Worm (Caenorhabditis elegans) whole organism, early embryonic: ENCODE data around the gene abts-4.

Experiments
- B0310.2 ChIP-seq: sonication (generic microtip); optimal IDR thresholded peaks from 2 replicates; lab custom pipeline; 2016; ENCODE audit warnings: mild to moderate bottlenecking, missing genetic modification characterization, missing compliant biosample characterization
- F13C5.2 ChIP-seq: sonication (generic microtip); optimal IDR thresholded peaks from 2 replicates; lab custom pipeline; 2017; ENCODE audit warnings: mild to moderate bottlenecking, missing genetic modification characterization, inconsistent platforms, missing compliant biosample characterization
- aly-1 ChIP-seq: sonication (generic microtip); optimal IDR thresholded peaks from 2 replicates; lab custom pipeline; 2016; ENCODE audit warnings: missing genetic modification characterization, missing compliant biosample characterization
- ama-1 ChIP-seq: fragments of 150-350 bp; optimal IDR thresholded peaks from 2 replicates; lab custom pipeline; 2014
- ceh-13 ChIP-seq: fragments of 200-800 bp; sonication (Bioruptor generic); optimal IDR thresholded peaks from 2 replicates; lab custom pipeline; 2018; ENCODE audit warnings: mild to moderate bottlenecking, missing genetic modification characterization, missing compliant biosample characterization
- ceh-36 ChIP-seq: sonication (generic microtip); optimal IDR thresholded peaks from 2 replicates; lab custom pipeline; 2016; ENCODE audit warnings: missing genetic modification characterization, inconsistent platforms, missing compliant biosample characterization
- ets-7 ChIP-seq: sonication (generic microtip); optimal IDR thresholded peaks from 2 replicates; lab custom pipeline; 2016; ENCODE audit warnings: missing genotype, missing genetic modification characterization, missing compliant biosample characterization
- flt-1 ChIP-seq: fragments of 200-800 bp; sonication (Bioruptor generic); IDR thresholded peaks from 2 replicates; pipeline ENCODE4 v1.3.6; 2022; ENCODE audit warnings: missing genetic modification characterization, missing compliant biosample characterization
- hmbx-1 ChIP-seq: sonication (generic microtip); optimal IDR thresholded peaks from 2 replicates; lab custom pipeline; 2016; ENCODE audit warnings: mild to moderate bottlenecking, missing genetic modification characterization, missing compliant biosample characterization
- hmg-4 ChIP-seq: fragments of 200-800 bp; sonication (Bioruptor generic); optimal IDR thresholded peaks from 2 replicates; lab custom pipeline; 2018; ENCODE audit warnings: mild to moderate bottlenecking, missing genetic modification characterization, missing compliant biosample characterization
- hnd-1 ChIP-seq: sonication (generic microtip); optimal IDR thresholded peaks from 2 replicates; lab custom pipeline; 2016; ENCODE audit warnings: missing genetic modification characterization, missing compliant biosample characterization
- pes-1 ChIP-seq: fragments of 200-800 bp; sonication (Bioruptor generic); IDR thresholded peaks from 2 replicates; pipeline ENCODE4 v1.3.6; 2022; ENCODE audit warnings: missing genetic modification reagents, missing genetic modification characterization, missing compliant biosample characterization
- scrt-1 ChIP-seq: fragments of 200-800 bp; sonication (Bioruptor generic); IDR thresholded peaks from 2 replicates; pipeline ENCODE4 v1.3.6; 2022; ENCODE audit warnings: missing genetic modification characterization, missing compliant biosample characterization
- sea-1 ChIP-seq: fragments of 200-800 bp; sonication (Bioruptor generic); conservative IDR thresholded peaks from 2 replicates; pipeline ENCODE4 v1.3.6; 2022; ENCODE audit warnings: missing genetic modification characterization, missing compliant biosample characterization
- tbx-11 ChIP-seq: fragments of 200-800 bp; sonication (Bioruptor generic); IDR thresholded peaks from 2 replicates; pipeline ENCODE4 v1.3.6; 2022; ENCODE audit warnings: missing genetic modification characterization, missing compliant biosample characterization
- tbx-37 ChIP-seq: fragments of 200-800 bp; sonication (Bioruptor generic); conservative IDR thresholded peaks from 2 replicates; pipeline ENCODE4 v1.3.6; 2022; ENCODE audit warnings: missing genetic modification reagents, missing genetic modification characterization, missing compliant biosample characterization
- tra-4 ChIP-seq: sonication (generic microtip); optimal IDR thresholded peaks from 2 replicates; lab custom pipeline; 2017; ENCODE audit warnings: missing genetic modification characterization, missing compliant biosample characterization

The abts-4 gene

DNA sequence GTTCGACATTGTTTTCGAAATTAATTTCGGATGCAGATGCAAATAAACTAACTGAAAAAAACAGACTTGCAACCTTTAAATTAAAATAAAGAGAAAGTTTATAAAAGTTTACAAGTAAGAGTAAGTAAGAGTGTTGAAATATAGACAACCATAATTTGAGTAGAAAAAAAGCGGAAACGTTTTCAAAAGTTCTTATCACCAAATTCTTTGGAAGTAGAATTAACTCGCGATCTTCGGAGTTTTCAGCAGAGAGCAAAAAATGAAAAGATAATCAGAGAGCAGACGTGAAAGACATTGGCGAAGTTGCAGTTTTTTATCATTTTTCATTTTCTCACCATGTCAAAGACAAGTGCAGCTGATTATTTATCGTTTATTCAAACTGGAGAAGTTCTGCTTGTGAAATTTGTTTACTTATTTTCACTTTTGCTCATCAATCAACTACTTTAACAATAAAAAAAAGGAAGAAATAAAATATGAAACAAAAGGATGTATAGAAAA is at the start of gene abts-4:
TSS of gene abts-4 (minus strand) at position 51 of the 498 bp plus-strand sequence.
- TF ChIP-seq scrt-1 (GFP tag; lab: Robert Waterston, UW) (no peak), ceh-13 (GFP tag; lab: Kevin White, UChicago) (no peak), tbx-37 (GFP tag; lab: Robert Waterston, UW) (no peak), hmg-4 (GFP tag; lab: Kevin White, UChicago) (no peak), ama-1 (lab: Kevin White, UChicago) (no peak), hmbx-1 (tag; lab: Kevin White, UChicago) (no peak), pes-1 (no peak), hnd-1 (no peak), aly-1 (tag; lab: Kevin White, UChicago) (no peak), tra-4 (no peak), B0310.2 (tag; lab: Kevin White, UChicago) (no peak), sea-1 (GFP tag; lab: Robert Waterston, UW) (no peak), ets-7 (tag; lab: Kevin White, UChicago) (no peak), ceh-36 (tag; lab: Kevin White, UChicago) (no peak), tbx-11 (no peak), flt-1 (GFP tag; lab: Robert Waterston, UW) (no peak), F13C5.2 (tag; lab: Kevin White, UChicago) (no peak)

DNA sequence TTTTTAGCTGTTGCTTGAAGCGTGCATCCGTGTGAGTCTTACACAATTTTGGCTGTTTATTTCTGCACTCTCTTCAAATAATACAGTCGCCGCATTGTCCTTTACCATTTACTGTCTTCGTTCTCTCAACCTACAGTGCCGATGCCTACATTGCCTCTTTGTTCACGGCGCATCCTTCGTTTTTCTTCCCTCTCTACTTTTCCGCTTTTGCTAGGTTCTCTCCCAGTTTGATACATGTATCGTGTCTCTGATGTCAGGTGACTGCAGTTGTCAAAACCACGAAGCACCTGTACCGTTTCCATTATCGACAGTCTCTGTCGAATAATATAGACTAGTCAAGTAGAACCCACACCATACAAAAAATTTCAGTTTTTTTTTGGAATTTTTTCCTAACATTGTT is 47.1 kb upstream of the abts-4 start:
- TF ChIP-seq sea-1 (GFP tag; lab: Robert Waterston, UW) (no peak), B0310.2 (tag; lab: Kevin White, UChicago) (no peak), ama-1 (lab: Kevin White, UChicago) (no peak), scrt-1 (GFP tag; lab: Robert Waterston, UW) (no peak), pes-1 (no peak), tbx-11 (no peak), ceh-13 (GFP tag; lab: Kevin White, UChicago) (no peak), hnd-1 (no peak), hmbx-1 (tag; lab: Kevin White, UChicago) (no peak), flt-1 (GFP tag; lab: Robert Waterston, UW) (no peak), hmg-4 (GFP tag; lab: Kevin White, UChicago) (no peak), ceh-36 (tag; lab: Kevin White, UChicago) (no peak), tbx-37 (GFP tag; lab: Robert Waterston, UW) (no peak), aly-1 (tag; lab: Kevin White, UChicago) (no peak), ets-7 (tag; lab: Kevin White, UChicago) (no peak), tra-4 (no peak), F13C5.2 (tag; lab: Kevin White, UChicago) (no peak)

ce11 chrX:6808239-6808638 is 46.7 kb upstream of the abts-4 start:
- TF ChIP-seq ama-1 (lab: Kevin White, UChicago), result no peak
- no peak for TF ChIP-seq ceh-36 (tag; lab: Kevin White, UChicago)
- TF ChIP-seq pes-1, result no peak
- TF ChIP-seq F13C5.2 (tag; lab: Kevin White, UChicago), result no peak
- no peak for TF ChIP-seq sea-1 (GFP tag; lab: Robert Waterston, UW)

DNA sequence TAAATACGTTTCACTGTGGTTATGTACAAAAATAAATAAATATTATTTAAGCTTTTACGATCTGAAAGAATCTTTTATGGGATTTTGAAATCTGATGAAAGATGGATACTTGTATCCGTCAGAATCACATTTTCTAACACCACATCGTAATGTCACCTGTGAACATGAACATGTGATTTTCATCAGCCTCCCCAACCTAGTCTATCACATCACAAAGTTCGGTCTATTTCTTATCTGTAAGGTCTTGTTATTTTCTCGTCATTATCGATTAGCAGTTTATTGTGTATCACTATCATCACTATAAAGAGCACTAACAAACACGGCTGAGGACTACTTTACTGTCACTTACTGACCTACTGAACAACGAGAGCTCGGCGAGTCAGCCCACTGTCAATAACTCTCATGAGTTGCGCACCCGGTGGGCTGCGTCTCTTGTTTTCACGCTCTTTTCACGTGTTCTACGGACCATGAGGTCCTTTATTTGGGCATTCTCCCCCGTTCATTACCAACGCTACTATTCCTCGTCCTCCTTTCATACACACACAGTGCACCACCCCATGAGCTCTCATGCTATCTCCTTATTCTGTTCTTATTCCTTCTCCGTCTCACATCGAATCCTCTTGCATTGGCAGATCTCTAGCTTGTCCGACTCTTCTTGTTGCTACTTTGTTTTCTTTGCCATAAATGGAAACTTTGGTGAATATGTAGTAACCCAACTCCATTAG is 45.8 kb upstream of the abts-4 start:
- TF ChIP-seq tra-4 (no peak), flt-1 (GFP tag; lab: Robert Waterston, UW) (no peak), hnd-1 (no peak), hmbx-1 (tag; lab: Kevin White, UChicago) (no peak), tbx-37 (GFP tag; lab: Robert Waterston, UW) (no peak), ets-7 (tag; lab: Kevin White, UChicago) (no peak), hmg-4 (GFP tag; lab: Kevin White, UChicago) (peak; percentile 56), pes-1 (no peak), ceh-36 (tag; lab: Kevin White, UChicago) (no peak), aly-1 (tag; lab: Kevin White, UChicago) (no peak), ama-1 (lab: Kevin White, UChicago) (no peak), tbx-11 (no peak), scrt-1 (GFP tag; lab: Robert Waterston, UW) (no peak), ceh-13 (GFP tag; lab: Kevin White, UChicago) (no peak), B0310.2 (tag; lab: Kevin White, UChicago) (no peak), F13C5.2 (tag; lab: Kevin White, UChicago) (peak; percentile 25), sea-1 (GFP tag; lab: Robert Waterston, UW) (no peak)

ce11 chrX:6806463-6806862 is 44.9 kb upstream of the abts-4 start, which contains the start of gene atg-2:
Gene atg-2, plus strand, starts transcription at chrX:6806763.
- peak; percentile 62 for TF ChIP-seq hmg-4 (GFP tag; lab: Kevin White, UChicago)
- TF ChIP-seq hmbx-1 (tag; lab: Kevin White, UChicago), result no peak

- TF ChIP-seq tbx-11 (no peak), F13C5.2 (tag; lab: Kevin White, UChicago) (no peak), tbx-37 (GFP tag; lab: Robert Waterston, UW) (no peak), flt-1 (GFP tag; lab: Robert Waterston, UW) (no peak), scrt-1 (GFP tag; lab: Robert Waterston, UW) (no peak), hmg-4 (GFP tag; lab: Kevin White, UChicago) (no peak), ets-7 (tag; lab: Kevin White, UChicago) (no peak), ceh-36 (tag; lab: Kevin White, UChicago) (no peak), ama-1 (lab: Kevin White, UChicago) (no peak), aly-1 (tag; lab: Kevin White, UChicago) (no peak), B0310.2 (tag; lab: Kevin White, UChicago) (no peak), sea-1 (GFP tag; lab: Robert Waterston, UW) (no peak), hnd-1 (no peak), ceh-13 (GFP tag; lab: Kevin White, UChicago) (no peak), hmbx-1 (tag; lab: Kevin White, UChicago) (no peak)
These were observed 43.9 kb upstream of the abts-4 start for ce11 chrX:6805427-6805826.
